Worm (Caenorhabditis elegans) whole organism, mixed stage, embryonic: ENCODE measurements around the gene ZK617.26.
A peak's percentile ranks its signal among the peaks of the same experiment; 100 is the strongest.

Source experiments
- M03D4.4 ChIP-seq: sonication (generic microtip); optimal IDR thresholded peaks from 2 replicates; lab custom pipeline; 2017; ENCODE audit warnings: mild to moderate bottlenecking, missing genetic modification characterization, missing compliant biosample characterization
- bed-3 ChIP-seq: fragments of 200-800 bp; sonication (Bioruptor generic); optimal IDR thresholded peaks from 3 replicates; lab custom pipeline; 2018; ENCODE audit warnings: mild to moderate bottlenecking, missing genetic modification characterization, moderate library complexity, missing compliant biosample characterization
- blmp-1 ChIP-seq: fragments of 150-350 bp; optimal IDR thresholded peaks from 2 replicates; lab custom pipeline; 2014; ENCODE audit warnings: missing biosample characterization, missing genetic modification characterization
- cnd-1 ChIP-seq: fragments of 200-800 bp; sonication (Bioruptor generic); optimal IDR thresholded peaks from 2 replicates; lab custom pipeline; 2018; ENCODE audit warnings: mild to moderate bottlenecking, missing genetic modification characterization, missing compliant biosample characterization
- elt-1 ChIP-seq: sonication (generic microtip); optimal IDR thresholded peaks from 2 replicates; lab custom pipeline; 2017; ENCODE audit warnings: missing genetic modification characterization, mild to moderate bottlenecking, missing compliant biosample characterization, antibody characterized with exemption, moderate library complexity, borderline replicate concordance; ENCODE audit not compliant: insufficient read depth
- elt-3 ChIP-seq: fragments of 150-350 bp; optimal IDR thresholded peaks from 2 replicates; lab custom pipeline; 2014; ENCODE audit warnings: missing biosample characterization, missing genetic modification characterization
- flh-1 ChIP-seq: fragments of 200-800 bp; sonication (Bioruptor generic); optimal IDR thresholded peaks from 2 replicates; lab custom pipeline; 2018; ENCODE audit warnings: mild to moderate bottlenecking, missing genetic modification characterization, moderate library complexity, missing compliant biosample characterization
- lin-13 ChIP-seq: fragments of 150-350 bp; optimal IDR thresholded peaks from 2 replicates; lab custom pipeline; 2014; ENCODE audit warnings: missing biosample characterization, missing genetic modification characterization
- lsy-2 ChIP-seq: fragments of 150-350 bp; optimal IDR thresholded peaks from 2 replicates; lab custom pipeline; 2014; ENCODE audit warnings: missing biosample characterization, missing genetic modification characterization
- nhr-12 ChIP-seq: fragments of 150-350 bp; optimal IDR thresholded peaks from 2 replicates; lab custom pipeline; 2014; ENCODE audit warnings: missing biosample characterization, missing genetic modification characterization
- nhr-76 ChIP-seq: sonication (generic microtip); optimal IDR thresholded peaks from 2 replicates; lab custom pipeline; 2017; ENCODE audit warnings: missing biosample characterization, missing genetic modification characterization
- snpc-4 ChIP-seq: fragments of 150-350 bp; optimal IDR thresholded peaks from 2 replicates; lab custom pipeline; 2014; ENCODE audit warnings: missing biosample characterization, missing genetic modification characterization
- unc-62 ChIP-seq: fragments of 150-350 bp; optimal IDR thresholded peaks from 2 replicates; lab custom pipeline; 2014; ENCODE audit warnings: missing biosample characterization, missing genetic modification reagents, missing genetic modification characterization

DNA sequence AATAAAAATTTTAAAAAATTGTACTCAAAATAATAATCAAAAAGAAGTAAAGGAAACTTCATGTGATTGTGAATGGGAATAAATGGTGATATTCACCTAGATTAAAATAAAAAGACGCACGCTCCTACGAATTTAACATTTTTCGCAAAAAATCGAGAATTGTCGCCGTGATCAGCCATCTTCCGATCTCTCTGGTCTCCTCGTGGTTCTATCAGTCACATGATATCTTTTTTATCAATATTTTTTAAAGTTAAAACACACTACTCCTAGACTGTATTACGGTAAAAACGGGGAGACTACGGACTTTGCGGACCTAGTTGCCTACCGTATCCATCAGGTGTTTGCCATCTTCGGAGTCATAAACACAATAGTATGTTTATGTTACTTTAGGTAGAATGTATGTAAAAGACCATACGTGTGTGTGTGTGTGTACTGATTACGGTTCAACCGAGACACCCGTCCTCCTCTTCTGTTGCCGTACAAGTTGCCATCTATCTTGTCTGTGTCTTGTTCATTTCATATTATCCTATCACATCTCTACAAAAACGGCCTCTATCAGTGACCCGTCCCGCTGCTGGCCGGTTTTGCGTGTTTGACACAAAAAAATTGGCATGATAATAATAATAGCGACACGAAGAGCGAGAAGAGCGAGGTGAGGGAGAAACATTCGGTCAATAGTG is 35.9 kb upstream of the ZK617.26 start, which contains the start of gene T12G3.2:
- no peak for TF ChIP-seq nhr-12 (tag; lab: Kevin White, UChicago)
- TF ChIP-seq nhr-76 (tag; lab: Kevin White, UChicago): no peak
- no peak for TF ChIP-seq unc-62 (GFP tag; lab: Kevin White, UChicago)
- TF ChIP-seq lsy-2 (tag; lab: Kevin White, UChicago): no peak
- TF ChIP-seq blmp-1 (tag; lab: Kevin White, UChicago): no peak
- TF ChIP-seq elt-3: peak; percentile 19
- no peak for TF ChIP-seq flh-1 (GFP tag; lab: Kevin White, UChicago)
- no peak for TF ChIP-seq snpc-4 (tag; lab: Kevin White, UChicago)
- no peak for TF ChIP-seq bed-3 (GFP tag; lab: Kevin White, UChicago)
- no peak for TF ChIP-seq elt-1 (tag; lab: Kevin White, UChicago)
- TF ChIP-seq cnd-1: no peak
- no peak for TF ChIP-seq lin-13
- no peak for TF ChIP-seq M03D4.4 (tag; lab: Kevin White, UChicago)
